Fruit fly (Drosophila melanogaster) whole organism, embryonic: ENCODE results near the gene fru.

Source experiments
- ATbp ChIP-seq: fragments of 200-800 bp; sonication (Bioruptor generic); optimal IDR thresholded peaks from 2 replicates; lab custom pipeline; 2017; ENCODE audit warnings: missing biosample characterization, mild to moderate bottlenecking, missing genetic modification characterization, missing genetic modification reagents
- CG10979 ChIP-seq: fragments of 200-800 bp; sonication (Bioruptor generic); optimal IDR thresholded peaks from 2 replicates; lab custom pipeline; 2018; ENCODE audit warnings: missing biosample characterization, mild to moderate bottlenecking, missing genetic modification characterization, moderate library complexity
- CG1233 ChIP-seq: fragments of 200-800 bp; sonication (Bioruptor generic); optimal IDR thresholded peaks from 4 replicates; lab custom pipeline; 2018; ENCODE audit warnings: missing biosample characterization, mild to moderate bottlenecking, missing genetic modification characterization
- CG12391 ChIP-seq: fragments of 200-800 bp; sonication (Bioruptor generic); optimal IDR thresholded peaks from 3 replicates; lab custom pipeline; 2018; ENCODE audit warnings: missing biosample characterization, mild to moderate bottlenecking, missing genetic modification characterization, moderate library complexity
- CG14860 ChIP-seq: fragments of 200-800 bp; sonication (Bioruptor generic); IDR thresholded peaks from 3 replicates; pipeline ENCODE4 v1.3.6; 2022; ENCODE audit warnings: missing biosample characterization, missing genetic modification characterization; ENCODE audit not compliant: partially characterized antibody
- CG17802 ChIP-seq: fragments of 200-800 bp; sonication (Bioruptor generic); optimal IDR thresholded peaks from 2 replicates; lab custom pipeline; 2018; ENCODE audit warnings: missing biosample characterization, mild to moderate bottlenecking, missing genetic modification characterization, moderate library complexity
- CG18764 ChIP-seq: fragments of 200-800 bp; sonication (Bioruptor generic); optimal IDR thresholded peaks from 3 replicates; lab custom pipeline; 2016; ENCODE audit warnings: missing biosample characterization, missing genetic modification characterization
- CG31441 ChIP-seq: fragments of 200-800 bp; sonication (Bioruptor generic); IDR thresholded peaks from 2 replicates; pipeline ENCODE4 v1.3.6; 2022; ENCODE audit warnings: missing biosample characterization, missing genetic modification characterization
- CG32532 ChIP-seq: fragments of 200-800 bp; sonication (Bioruptor generic); IDR thresholded peaks from 2 replicates; pipeline ENCODE4 v1.3.6; 2022; ENCODE audit warnings: missing biosample characterization, missing genetic modification characterization
- CG33557 ChIP-seq: fragments of 200-800 bp; sonication (Bioruptor generic); optimal IDR thresholded peaks from 2 replicates; lab custom pipeline; 2019; ENCODE audit warnings: missing biosample characterization, mild to moderate bottlenecking, missing genetic modification characterization, moderate library complexity
- CG3726 ChIP-seq: fragments of 200-800 bp; sonication (Bioruptor generic); IDR thresholded peaks from 3 replicates; pipeline ENCODE4, ENCODE4 v1.3.6; 2022; ENCODE audit warnings: missing biosample characterization, missing genetic modification characterization
- CG43689 ChIP-seq: fragments of 200-800 bp; sonication (Bioruptor generic); IDR thresholded peaks from 2 replicates; pipeline ENCODE4 v1.3.6; 2022; ENCODE audit warnings: missing biosample characterization, missing genetic modification characterization
- CG6683 ChIP-seq: fragments of 200-800 bp; sonication (Bioruptor generic); optimal IDR thresholded peaks from 2 replicates; lab custom pipeline; 2017; ENCODE audit warnings: missing biosample characterization, mild to moderate bottlenecking, missing genetic modification characterization, missing genetic modification reagents
- CG7271 ChIP-seq: fragments of 200-800 bp; sonication (Bioruptor generic); optimal IDR thresholded peaks from 2 replicates; lab custom pipeline; 2018; ENCODE audit warnings: missing biosample characterization, mild to moderate bottlenecking, missing genetic modification characterization, moderate library complexity
- CG7372 ChIP-seq: fragments of 200-800 bp; sonication (Bioruptor generic); IDR thresholded peaks from 2 replicates; pipeline ENCODE4 v1.3.6; 2022; ENCODE audit warnings: missing biosample characterization, missing genetic modification characterization
- CG7839 ChIP-seq: fragments of 200-800 bp; sonication (Bioruptor generic); optimal IDR thresholded peaks from 3 replicates; lab custom pipeline; 2018; ENCODE audit warnings: missing biosample characterization, mild to moderate bottlenecking, missing genetic modification characterization, moderate library complexity
- CG7987 ChIP-seq: fragments of 200-800 bp; sonication (Bioruptor generic); optimal IDR thresholded peaks from 2 replicates; lab custom pipeline; 2018; ENCODE audit warnings: missing biosample characterization, mild to moderate bottlenecking, missing genetic modification characterization, moderate library complexity
- CG8388 ChIP-seq: fragments of 200-800 bp; sonication (Bioruptor generic); optimal IDR thresholded peaks from 2 replicates; lab custom pipeline; 2019; ENCODE audit warnings: missing biosample characterization, mild to moderate bottlenecking, missing genetic modification characterization, moderate library complexity
- CG8924 ChIP-seq: fragments of 200-800 bp; optimal IDR thresholded peaks from 3 replicates; lab custom pipeline; 2019; ENCODE audit warnings: missing biosample characterization, mild to moderate bottlenecking, missing genetic modification characterization, moderate library complexity
- CG9437 ChIP-seq: fragments of 200-800 bp; sonication (Bioruptor generic); optimal IDR thresholded peaks from 2 replicates; lab custom pipeline; 2018; ENCODE audit warnings: missing biosample characterization, mild to moderate bottlenecking, missing genetic modification characterization
- CG9609 ChIP-seq: fragments of 200-800 bp; sonication (Bioruptor generic); optimal IDR thresholded peaks from 3 replicates; lab custom pipeline; 2016; ENCODE audit warnings: missing biosample characterization, missing genetic modification characterization
- CG9876 ChIP-seq: fragments of 200-800 bp; sonication (Bioruptor generic); optimal IDR thresholded peaks from 2 replicates; lab custom pipeline; 2016; ENCODE audit warnings: missing biosample characterization, missing genetic modification characterization
- Camta ChIP-seq: fragments of 200-800 bp; sonication (Bioruptor generic); optimal IDR thresholded peaks from 2 replicates; lab custom pipeline; 2016; ENCODE audit warnings: missing biosample characterization, missing genetic modification characterization
- CoRest ChIP-seq: fragments of 200-800 bp; sonication (Bioruptor generic); optimal IDR thresholded peaks from 3 replicates; lab custom pipeline; 2018; ENCODE audit warnings: missing biosample characterization, mild to moderate bottlenecking, missing genetic modification characterization, moderate library complexity
- Drgx ChIP-seq: fragments of 200-800 bp; sonication (Bioruptor generic); IDR thresholded peaks from 2 replicates; pipeline ENCODE4 v1.3.6; 2022; ENCODE audit warnings: missing biosample characterization, missing genetic modification characterization
- ERR ChIP-seq: fragments of 200-800 bp; sonication (Bioruptor generic); optimal IDR thresholded peaks from 2 replicates; lab custom pipeline; 2016; ENCODE audit warnings: missing biosample characterization, missing genetic modification characterization
- Ets65A ChIP-seq: fragments of 200-800 bp; sonication (Bioruptor generic); peaks from one replicate; lab custom pipeline; 2016; ENCODE audit warnings: missing biosample characterization, missing genetic modification characterization
- Hr39 ChIP-seq: fragments of >200 bp; optimal IDR thresholded peaks from 2 replicates; lab custom pipeline; 2017
- Med ChIP-seq: fragments of 200-800 bp; sonication (Bioruptor generic); peaks from one replicate; lab custom pipeline; 2016; ENCODE audit warnings: missing biosample characterization, missing genetic modification characterization, mild to moderate bottlenecking, inconsistent platforms, moderate library complexity
- Nf-YB ChIP-seq: fragments of 200-800 bp; sonication (Bioruptor generic); optimal IDR thresholded peaks from 3 replicates; lab custom pipeline; 2019; ENCODE audit warnings: missing biosample characterization, mild to moderate bottlenecking, missing genetic modification characterization, moderate library complexity
- Sry-δ ChIP-seq: fragments of 200-800 bp; sonication (Bioruptor generic); optimal IDR thresholded peaks from 2 replicates; lab custom pipeline; 2016; ENCODE audit warnings: missing biosample characterization, missing genetic modification characterization
- corto ChIP-seq: fragments of 200-800 bp; sonication (Bioruptor generic); optimal IDR thresholded peaks from 2 replicates; lab custom pipeline; 2016; ENCODE audit warnings: missing biosample characterization, mild to moderate bottlenecking, missing genetic modification characterization, moderate library complexity
- crp ChIP-seq, 2 experiments: fragments of 200-800 bp; sonication (Bioruptor generic); optimal IDR thresholded peaks; 2 replicates in 1 of 2; 3 replicates in 1 of 2; lab custom pipeline; 2017; ENCODE audit warnings: missing biosample characterization in 2 of 2, missing genetic modification characterization in 2 of 2, mild to moderate bottlenecking in 1 of 2, moderate library complexity in 1 of 2
- eyg ChIP-seq: fragments of 200-800 bp; sonication (Bioruptor generic); optimal IDR thresholded peaks from 3 replicates; lab custom pipeline; 2016; ENCODE audit warnings: missing biosample characterization, missing genetic modification characterization
- fd102C ChIP-seq: fragments of 200-800 bp; sonication (Bioruptor generic); optimal IDR thresholded peaks from 2 replicates; lab custom pipeline; 2018; ENCODE audit warnings: missing biosample characterization, mild to moderate bottlenecking, missing genetic modification characterization, moderate library complexity
- fd3F ChIP-seq: fragments of 200-800 bp; sonication (Bioruptor generic); optimal IDR thresholded peaks from 2 replicates; lab custom pipeline; 2018; ENCODE audit warnings: missing biosample characterization, mild to moderate bottlenecking, missing genetic modification characterization, moderate library complexity
- gsb-n ChIP-seq: fragments of 200-800 bp; sonication (Bioruptor generic); optimal IDR thresholded peaks from 3 replicates; lab custom pipeline; 2018; ENCODE audit warnings: missing biosample characterization, mild to moderate bottlenecking, missing genetic modification characterization
- ham ChIP-seq: fragments of 200-800 bp; sonication (Bioruptor generic); IDR thresholded peaks from 2 replicates; pipeline ENCODE4 v1.3.6; 2022; ENCODE audit warnings: missing biosample characterization, missing genetic modification characterization
- lilli ChIP-seq: fragments of 200-800 bp; sonication (Bioruptor generic); optimal IDR thresholded peaks from 3 replicates; lab custom pipeline; 2016; ENCODE audit warnings: missing biosample characterization, missing genetic modification characterization
- nerfin-1 ChIP-seq: fragments of 200-800 bp; sonication (Bioruptor generic); optimal IDR thresholded peaks from 3 replicates; lab custom pipeline; 2019; ENCODE audit warnings: missing biosample characterization, mild to moderate bottlenecking, missing genetic modification characterization, moderate library complexity
- oc ChIP-seq: fragments of 200-800 bp; sonication (Bioruptor generic); optimal IDR thresholded peaks from 2 replicates; lab custom pipeline; 2018; ENCODE audit warnings: missing biosample characterization, mild to moderate bottlenecking, missing genetic modification characterization, moderate library complexity
- onecut ChIP-seq: fragments of 200-800 bp; sonication (Bioruptor generic); IDR thresholded peaks from 2 replicates; pipeline ENCODE4 v1.3.6; 2022; ENCODE audit warnings: missing biosample characterization, missing genetic modification characterization
- psq ChIP-seq: fragments of 200-800 bp; sonication (Bioruptor generic); optimal IDR thresholded peaks from 2 replicates; lab custom pipeline; 2017; ENCODE audit warnings: missing biosample characterization, missing genetic modification characterization
- scrt ChIP-seq: fragments of 200-800 bp; sonication (Bioruptor generic); optimal IDR thresholded peaks from 2 replicates; lab custom pipeline; 2018; ENCODE audit warnings: missing biosample characterization, mild to moderate bottlenecking, missing genetic modification characterization, moderate library complexity
- so ChIP-seq: fragments of 200-800 bp; sonication (Bioruptor generic); IDR thresholded peaks from 3 replicates; pipeline ENCODE4 v1.3.6; 2022; ENCODE audit warnings: missing biosample characterization, missing genetic modification characterization
- stc ChIP-seq: fragments of 200-800 bp; sonication (Bioruptor generic); IDR thresholded peaks from 2 replicates; pipeline ENCODE4 v1.3.6; 2022; ENCODE audit warnings: missing biosample characterization, missing genetic modification characterization
- trh ChIP-seq: fragments of 200-800 bp; sonication (Bioruptor generic); optimal IDR thresholded peaks from 2 replicates; lab custom pipeline; 2016; ENCODE audit warnings: missing biosample characterization, missing genetic modification characterization
- wek ChIP-seq: fragments of 200-800 bp; sonication (Bioruptor generic); optimal IDR thresholded peaks from 3 replicates; lab custom pipeline; 2018; ENCODE audit warnings: missing biosample characterization, mild to moderate bottlenecking, missing genetic modification characterization, moderate library complexity

Gene fru

DNA sequence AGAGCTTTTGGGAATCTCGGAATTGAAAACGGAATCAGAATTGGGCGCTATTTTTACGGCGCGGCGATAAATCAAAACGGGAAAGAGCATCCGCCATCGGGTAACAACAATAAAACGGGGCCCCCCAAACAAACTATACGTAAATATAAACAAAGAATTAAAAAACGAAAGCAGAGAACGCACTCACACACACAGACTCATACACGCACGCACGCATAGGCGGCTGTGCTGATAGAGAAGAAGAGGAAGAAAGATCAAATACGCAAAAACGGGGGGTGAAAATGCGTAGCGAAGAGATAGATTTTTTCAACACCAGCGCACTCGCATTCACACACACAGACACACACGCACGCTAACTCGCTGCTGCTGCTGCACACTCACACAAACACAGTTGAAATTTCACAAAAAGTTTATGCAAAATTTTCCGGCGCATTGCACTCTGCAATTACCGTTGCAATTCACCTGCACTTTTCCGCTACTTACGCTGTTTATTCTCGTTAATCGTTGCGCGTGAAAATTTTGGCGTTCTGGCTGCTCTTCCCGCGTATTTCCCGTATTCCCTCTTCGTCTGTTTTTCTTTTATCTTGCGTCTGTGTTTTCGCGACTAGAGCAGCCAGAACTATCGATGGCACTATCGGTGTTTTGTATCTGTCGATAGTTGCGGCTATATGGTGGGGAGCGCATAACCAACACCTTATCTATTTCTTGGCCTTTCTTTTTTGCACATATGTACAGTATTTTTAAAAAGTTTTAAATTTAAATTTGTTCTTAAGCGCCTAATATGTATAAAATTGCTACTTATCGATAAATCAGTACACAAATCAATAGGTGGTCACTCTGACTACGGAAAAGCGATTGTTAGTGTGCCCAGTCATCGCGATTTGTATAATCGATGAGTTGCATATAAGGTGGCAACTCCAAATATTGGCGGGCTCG, 132.8 kb downstream of the fru start, which contains the start of gene CG31122 (continued):
- TF ChIP-seq stc (GFP tag; lab: Robert Waterston, UW) (no peak), CG1233 (GFP tag; lab: Kevin White, UChicago) (peak; percentile 18), CG3726 (GFP tag; lab: Robert Waterston, UW) (no peak), so (peak; percentile 27; the same call in 1 of the 3 replicates), CG32532 (GFP tag; lab: Robert Waterston, UW) (no peak; the same call in 1 of the 2 replicates), Med (GFP tag; lab: Kevin White, UChicago) (peak; percentile 88), CG12391 (peak; percentile 65), nerfin-1 (tag; lab: Kevin White, UChicago) (peak; percentile 47), gsb-n (tag; lab: Kevin White, UChicago) (no peak), CG14860 (GFP tag; lab: Robert Waterston, UW) (peak; percentile 96), CG9876 (GFP tag; lab: Kevin White, UChicago) (no peak), Ets65A (GFP tag; lab: Kevin White, UChicago) (peak; percentile 86), CG7372 (GFP tag; lab: Robert Waterston, UW) (no peak), Nf-YB (GFP tag; lab: Kevin White, UChicago) (no peak), wek (GFP tag; lab: Kevin White, UChicago) (no peak), CoRest (tag; lab: Kevin White, UChicago) (peak; percentile 56), scrt (GFP tag; lab: Kevin White, UChicago) (peak; percentile 39), CG18764 (GFP tag; lab: Kevin White, UChicago) (no peak), CG7271 (tag; lab: Kevin White, UChicago) (no peak), Hr39 (no peak), CG7839 (tag; lab: Kevin White, UChicago) (no peak), ERR (GFP tag; lab: Kevin White, UChicago) (peak; percentile 14), lilli (GFP tag; lab: Kevin White, UChicago) (peak; percentile 67), psq (GFP tag; lab: Kevin White, UChicago) (peak; percentile 89), CG7987 (GFP tag; lab: Kevin White, UChicago) (no peak), fd102C (GFP tag; lab: Kevin White, UChicago) (no peak), CG9437 (GFP tag; lab: Kevin White, UChicago) (no peak), ham (GFP tag; lab: Robert Waterston, UW) (no peak), CG6683 (GFP tag; lab: Kevin White, UChicago) (no peak), CG10979 (tag; lab: Kevin White, UChicago) (no peak), onecut (GFP tag; lab: Robert Waterston, UW) (peak; percentile 77), CG9609 (GFP tag; lab: Kevin White, UChicago) (peak; percentile 45), Camta (GFP tag; lab: Kevin White, UChicago) (peak; percentile 11), CG33557 (GFP tag; lab: Kevin White, UChicago) (no peak), fd3F (no peak), ATbp (GFP tag; lab: Kevin White, UChicago) (peak; percentile 12), Drgx (GFP tag; lab: Robert Waterston, UW) (0 out of 2 replicates have a peak, but pooled peaks have one; percentile 25), trh (no peak), eyg (GFP tag; lab: Kevin White, UChicago) (no peak), corto (GFP tag; lab: Kevin White, UChicago) (no peak), CG43689 (GFP tag; lab: Robert Waterston, UW) (no peak), CG8388 (GFP tag; lab: Kevin White, UChicago) (peak; percentile 19), CG31441 (peak; percentile 36; the same call in 1 of the 2 replicates), oc (no peak), CG8924 (tag; lab: Kevin White, UChicago) (peak; percentile 38), crp (GFP tag; optimal IDR thresholded peaks at IDR 0.05; lab: Kevin White, UChicago) (peak in 1 of 2 experiments; percentile 19), Sry-δ (GFP tag; lab: Kevin White, UChicago) (peak; percentile 96), CG17802 (no peak)
